Fruit fly (Drosophila melanogaster): ENCODE measurements around the gene FASN1.

The FASN1 gene

dm6 chr2L:3088238-3088874, 32.0 kb downstream of the FASN1 start:
- TF ChIP-seq CG17806 (tag; optimal IDR thresholded peaks at IDR 0.05) (no peak), Pif1A (GFP tag; optimal IDR thresholded peaks at IDR 0.05) (no peak), rn (GFP tag; IDR thresholded peaks at IDR 0.05) (no peak), CG14655 (GFP tag; optimal IDR thresholded peaks at IDR 0.05) (no peak), Pif1B (GFP tag; optimal IDR thresholded peaks at IDR 0.05) (no peak), CG8159 (tag; optimal IDR thresholded peaks at IDR 0.05) (no peak), CG12605 (GFP tag; IDR thresholded peaks at IDR 0.05) (no peak), CG4496 (GFP tag; IDR thresholded peaks at IDR 0.05) (no peak), CG13204 (GFP tag; optimal IDR thresholded peaks at IDR 0.05) (no peak), Snoo (tag; optimal IDR thresholded peaks at IDR 0.05) (no peak), fd96Ca (GFP tag; IDR thresholded peaks at IDR 0.05) (no peak), CG10348 (GFP tag; IDR thresholded peaks at IDR 0.05) (no peak), CG9948 (tag; optimal IDR thresholded peaks at IDR 0.05) (no peak), EcR (GFP tag; optimal IDR thresholded peaks at IDR 0.05) (no peak), CG32121 (GFP tag; IDR thresholded peaks at IDR 0.05) (no peak), CG8301 (tag; optimal IDR thresholded peaks at IDR 0.05) (no peak)

- TF ChIP-seq D1 (tag; optimal IDR thresholded peaks at IDR 0.05) = no peak
- peak; percentile 18; the same call in 1 of the 2 replicates for TF ChIP-seq Ets98B (GFP tag; IDR thresholded peaks at IDR 0.05)
- TF ChIP-seq CG32121 (GFP tag; IDR thresholded peaks at IDR 0.05) = peak; percentile 25; the same call in 1 of the 2 replicates
These were observed 33.8 kb downstream of the FASN1 start for dm6 chr2L:3090245-3090644.

dm6 chr2L:3092535-3092934, 36.1 kb downstream of the FASN1 start:
- TF ChIP-seq CG8301 (tag; optimal IDR thresholded peaks at IDR 0.05) (peak; percentile 10), Pif1B (GFP tag; optimal IDR thresholded peaks at IDR 0.05) (no peak), CG32121 (GFP tag; IDR thresholded peaks at IDR 0.05) (0 out of 2 replicates have a peak, but pooled peaks have one; percentile 17)

dm6 chr2L:3094901-3095777, 38.7 kb downstream of the FASN1 start:
- peak; percentile 54 for TF ChIP-seq CG15710 (tag; optimal IDR thresholded peaks at IDR 0.05)
- TF ChIP-seq Pif1B (GFP tag; optimal IDR thresholded peaks at IDR 0.05) = peak; percentile 1
- no peak for TF ChIP-seq CG34367 (tag; optimal IDR thresholded peaks at IDR 0.05)
- TF ChIP-seq CG14655 (GFP tag; optimal IDR thresholded peaks at IDR 0.05) = no peak
- no peak for TF ChIP-seq D1 (tag; optimal IDR thresholded peaks at IDR 0.05)
- peak; percentile 71 for TF ChIP-seq gl (tag; optimal IDR thresholded peaks at IDR 0.05)
- TF ChIP-seq CG9948 (tag; optimal IDR thresholded peaks at IDR 0.05) = peak; percentile 18
- TF ChIP-seq CG32121 (GFP tag; IDR thresholded peaks at IDR 0.05) = no peak
- no peak for TF ChIP-seq CG10348 (GFP tag; IDR thresholded peaks at IDR 0.05)
- TF ChIP-seq CG8301 (tag; optimal IDR thresholded peaks at IDR 0.05) = no peak
- peak; percentile 77; the same call in 1 of the 2 replicates for TF ChIP-seq CG12605 (GFP tag; IDR thresholded peaks at IDR 0.05)
- TF ChIP-seq CG17806 (tag; optimal IDR thresholded peaks at IDR 0.05) = no peak
- peak; percentile 8 for TF ChIP-seq EcR (GFP tag; optimal IDR thresholded peaks at IDR 0.05)
- no peak for TF ChIP-seq fd96Ca (GFP tag; IDR thresholded peaks at IDR 0.05)
- TF ChIP-seq Ets98B (GFP tag; IDR thresholded peaks at IDR 0.05) = no peak
- TF ChIP-seq Pif1A (GFP tag; optimal IDR thresholded peaks at IDR 0.05) = no peak
- TF ChIP-seq CG4496 (GFP tag; IDR thresholded peaks at IDR 0.05) = peak; percentile 52; the same call in 2 of the 3 replicates
- TF ChIP-seq CG13204 (GFP tag; optimal IDR thresholded peaks at IDR 0.05) = peak; percentile 47
- no peak for TF ChIP-seq CG8159 (tag; optimal IDR thresholded peaks at IDR 0.05)
- no peak for TF ChIP-seq Snoo (tag; optimal IDR thresholded peaks at IDR 0.05)
- TF ChIP-seq rn (GFP tag; IDR thresholded peaks at IDR 0.05) = no peak

dm6 chr2L:3099930-3100329, 43.5 kb downstream of the FASN1 start:
- TF ChIP-seq CG32121 (GFP tag; IDR thresholded peaks at IDR 0.05) (no peak), CG9948 (tag; optimal IDR thresholded peaks at IDR 0.05) (no peak), CG12605 (GFP tag; IDR thresholded peaks at IDR 0.05) (no peak), EcR (GFP tag; optimal IDR thresholded peaks at IDR 0.05) (no peak), Snoo (tag; optimal IDR thresholded peaks at IDR 0.05) (no peak), Ets98B (GFP tag; IDR thresholded peaks at IDR 0.05) (no peak)

- TF ChIP-seq CG8301 (tag; optimal IDR thresholded peaks at IDR 0.05) = peak; percentile 2
- TF ChIP-seq CG13204 (GFP tag; optimal IDR thresholded peaks at IDR 0.05) = no peak
- peak; percentile 73 for TF ChIP-seq CG32121 (GFP tag; IDR thresholded peaks at IDR 0.05)
- no peak for TF ChIP-seq CG10348 (GFP tag; IDR thresholded peaks at IDR 0.05)
- no peak for TF ChIP-seq CG14655 (GFP tag; optimal IDR thresholded peaks at IDR 0.05)
- TF ChIP-seq Ets98B (GFP tag; IDR thresholded peaks at IDR 0.05) = peak; percentile 20; the same call in 1 of the 2 replicates
- 0 out of 3 replicates have a peak, but pooled peaks have one; percentile 42 for TF ChIP-seq CG4496 (GFP tag; IDR thresholded peaks at IDR 0.05)
These were observed 44.4 kb downstream of the FASN1 start for dm6 chr2L:3100812-3101211.
